Fruit fly (Drosophila melanogaster) Kc167 (cell line): Measurements from ENCODE around the gene pan.

ENCODE experiments used
- Myc ChIP-seq: fragments of >200 bp; optimal IDR thresholded peaks from 2 replicates; lab custom pipeline; 2017; ENCODE audit warnings: missing external identifiers
- Sin3A ChIP-seq: fragments of >200 bp; optimal IDR thresholded peaks from 2 replicates; lab custom pipeline; 2018; ENCODE audit warnings: missing external identifiers
- h ChIP-seq: fragments of >200 bp; optimal IDR thresholded peaks from 3 replicates; lab custom pipeline; 2018; ENCODE audit warnings: missing external identifiers
- insv ChIP-seq: fragments of >200 bp; optimal IDR thresholded peaks from 3 replicates; lab custom pipeline; 2018; ENCODE audit warnings: missing external identifiers
- psq ChIP-seq: fragments of >200 bp; optimal IDR thresholded peaks from 2 replicates; lab custom pipeline; 2017; ENCODE audit warnings: missing external identifiers
- ttk ChIP-seq: sonication (Bioruptor generic); optimal IDR thresholded peaks from 2 replicates; lab custom pipeline; 2017; ENCODE audit warnings: missing external identifiers

The pan gene

DNA sequence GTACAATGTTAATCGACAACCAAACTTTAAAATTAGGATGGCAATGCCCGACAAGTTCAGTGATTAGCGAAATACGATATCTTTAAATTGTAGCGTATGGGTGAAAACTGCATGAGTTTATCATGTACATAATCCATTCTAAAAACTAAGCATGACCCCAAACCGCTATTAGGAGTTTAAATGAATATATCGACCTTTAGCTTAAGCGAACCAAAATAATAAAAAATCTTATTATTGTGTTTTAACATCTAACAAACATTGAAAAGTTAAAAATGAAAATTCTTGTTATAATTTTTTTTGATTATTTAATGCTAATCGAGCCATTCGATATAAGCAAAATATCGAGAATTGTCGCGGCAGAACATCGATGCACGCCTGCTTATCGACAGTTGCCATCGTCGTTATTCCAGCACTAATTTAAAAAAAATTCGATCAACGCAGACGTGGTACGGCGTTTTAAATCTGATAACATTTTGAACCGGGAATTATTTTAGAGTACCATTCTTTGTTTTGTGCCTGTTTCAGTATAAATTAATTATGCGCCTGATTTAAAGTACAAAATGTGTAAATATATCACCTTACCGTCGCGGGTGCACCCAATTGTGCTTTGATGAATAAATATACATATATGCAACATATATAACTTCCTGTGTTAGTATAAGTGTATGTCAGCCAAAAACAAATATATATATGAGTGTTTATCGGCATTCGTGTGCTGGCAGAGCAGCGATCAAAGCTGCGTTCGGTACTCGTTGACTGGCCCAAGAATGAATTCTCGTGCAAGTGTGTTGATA is at the start of gene pan:
Gene pan, plus strand, starts transcription at position 378 of the 794 bp plus-strand sequence.
- TF ChIP-seq insv (lab: Kevin White, UChicago): no peak
- no peak for TF ChIP-seq Sin3A (lab: Kevin White, UChicago)
- TF ChIP-seq h (lab: Kevin White, UChicago): no peak
- TF ChIP-seq ttk (lab: Kevin White, UChicago): no peak
- no peak for TF ChIP-seq psq
- TF ChIP-seq Myc: no peak

DNA sequence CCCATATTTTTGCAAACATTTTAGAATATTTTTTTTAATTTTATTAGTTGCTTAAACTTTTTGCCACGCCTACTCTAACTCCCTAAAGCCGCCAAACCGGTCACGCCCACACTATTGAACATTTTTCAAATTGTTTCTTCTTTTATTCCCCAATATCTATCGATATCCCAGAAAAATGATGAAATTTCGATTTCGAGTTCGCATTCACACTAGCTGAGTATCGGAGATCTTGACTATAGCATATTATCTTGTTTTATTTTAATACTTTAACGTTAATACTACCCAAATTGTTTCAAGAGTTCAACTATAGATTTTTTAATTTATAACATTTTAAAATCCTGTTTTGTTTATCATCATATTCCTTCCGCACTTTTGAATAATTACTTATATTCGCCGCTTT is 26.8 kb upstream of the pan start:
- TF ChIP-seq h (lab: Kevin White, UChicago) (no peak), Sin3A (lab: Kevin White, UChicago) (no peak), Myc (no peak), insv (lab: Kevin White, UChicago) (no peak), psq (no peak), ttk (lab: Kevin White, UChicago) (no peak)

DNA sequence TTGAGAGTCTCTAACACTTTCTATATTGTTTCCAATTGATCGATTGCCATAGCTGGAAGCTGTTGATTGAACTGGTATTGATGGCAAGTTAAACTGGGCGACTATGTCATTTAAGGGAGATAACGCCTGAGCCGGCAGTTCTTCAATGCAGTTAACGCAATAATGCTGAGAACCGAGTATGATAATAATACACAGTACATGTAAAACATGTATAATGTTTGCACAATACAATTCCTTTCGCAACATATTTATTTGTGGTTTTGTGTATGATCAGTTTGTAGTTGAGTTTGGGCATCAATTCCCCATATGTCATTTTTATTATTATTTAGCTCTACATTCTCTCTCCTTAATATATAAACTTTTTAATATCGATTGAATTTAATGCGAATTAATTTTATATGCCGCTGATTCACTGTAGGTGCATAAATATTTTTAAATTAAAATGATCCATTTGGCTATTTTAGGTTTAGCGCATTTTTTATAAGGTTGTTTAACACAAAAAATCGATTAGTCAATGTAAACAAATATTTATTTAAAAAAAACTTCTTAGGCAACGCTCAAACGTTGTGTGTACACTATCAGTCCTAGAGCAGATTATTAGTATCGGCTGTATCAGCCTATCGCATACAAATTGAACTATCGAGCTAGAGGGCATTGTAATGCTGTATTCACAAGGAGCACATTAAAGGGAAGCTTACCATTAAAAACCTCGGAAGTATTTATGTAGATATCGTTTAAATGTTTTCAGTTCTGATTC is 25.8 kb upstream of the pan start, which contains the start of gene PlexB:
Gene PlexB, minus strand, starts transcription at position 600 of the 757 bp plus-strand sequence.
- TF ChIP-seq h (lab: Kevin White, UChicago): peak; percentile 68
- TF ChIP-seq ttk (lab: Kevin White, UChicago): no peak

dm6 chr4:43936-44260 is 25.2 kb upstream of the pan start:
- TF ChIP-seq Sin3A (lab: Kevin White, UChicago): no peak
- no peak for TF ChIP-seq insv (lab: Kevin White, UChicago)
- no peak for TF ChIP-seq Myc
- no peak for TF ChIP-seq ttk (lab: Kevin White, UChicago)
- TF ChIP-seq h (lab: Kevin White, UChicago): no peak
- TF ChIP-seq psq: no peak

dm6 chr4:44780-45179 is 24.3 kb upstream of the pan start:
- TF ChIP-seq insv (lab: Kevin White, UChicago) (no peak), h (lab: Kevin White, UChicago) (no peak), psq (no peak), Sin3A (lab: Kevin White, UChicago) (no peak), Myc (no peak), ttk (lab: Kevin White, UChicago) (no peak)

DNA sequence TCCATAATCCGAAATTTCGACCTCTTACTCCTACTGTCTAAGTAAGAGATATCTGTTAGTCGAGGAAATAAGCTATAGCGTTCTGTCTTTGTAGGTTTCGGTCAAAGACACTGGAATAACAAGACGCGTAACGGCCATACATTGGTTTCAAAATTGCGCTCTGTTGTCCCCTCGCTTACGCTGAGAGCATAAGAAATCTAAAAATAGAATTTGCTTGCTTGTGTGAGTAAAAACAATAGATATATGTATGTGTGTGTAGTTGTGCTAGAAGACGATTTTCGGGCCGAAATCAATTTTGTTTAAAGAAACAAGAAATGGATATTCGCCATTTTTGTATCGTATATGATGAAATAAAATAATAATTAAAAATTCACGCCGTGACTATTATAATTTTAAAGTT is 22.6 kb upstream of the pan start:
- no peak for TF ChIP-seq insv (lab: Kevin White, UChicago)
- TF ChIP-seq Myc: no peak
- TF ChIP-seq h (lab: Kevin White, UChicago): no peak
- no peak for TF ChIP-seq ttk (lab: Kevin White, UChicago)
- no peak for TF ChIP-seq psq
- TF ChIP-seq Sin3A (lab: Kevin White, UChicago): no peak

DNA sequence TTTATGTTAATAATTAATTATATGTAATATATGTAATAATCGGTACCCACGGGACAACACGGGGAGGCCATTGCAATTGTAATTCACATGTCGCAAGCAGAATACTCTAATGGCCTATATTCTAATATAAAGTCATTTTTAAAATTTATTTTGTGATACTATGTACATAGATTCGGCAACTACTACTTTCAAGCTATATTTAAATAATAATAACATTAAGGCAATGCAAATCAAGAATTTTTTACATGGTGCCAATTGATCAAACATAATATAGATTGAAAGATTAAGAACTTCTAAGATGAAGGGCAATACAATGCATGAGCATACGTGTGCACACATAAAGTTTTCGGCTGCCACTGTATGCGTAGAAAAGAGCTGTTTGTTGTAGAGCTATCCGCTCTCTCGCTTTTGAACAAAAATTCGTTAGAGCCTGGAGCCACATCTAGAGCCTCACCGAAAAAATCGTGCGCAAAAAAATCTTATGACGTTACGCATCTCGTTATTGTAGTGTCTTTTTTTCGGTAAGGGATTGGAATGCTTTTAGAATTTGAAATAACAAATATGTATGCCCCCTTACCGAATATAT is 22.1 kb upstream of the pan start:
- TF ChIP-seq Sin3A (lab: Kevin White, UChicago) (no peak), Myc (no peak), h (lab: Kevin White, UChicago) (no peak), psq (no peak), ttk (lab: Kevin White, UChicago) (no peak), insv (lab: Kevin White, UChicago) (no peak)

dm6 chr4:54633-55032 is 14.5 kb upstream of the pan start:
- TF ChIP-seq Sin3A (lab: Kevin White, UChicago) (no peak), psq (no peak), ttk (lab: Kevin White, UChicago) (no peak), h (lab: Kevin White, UChicago) (no peak), insv (lab: Kevin White, UChicago) (no peak), Myc (no peak)

DNA sequence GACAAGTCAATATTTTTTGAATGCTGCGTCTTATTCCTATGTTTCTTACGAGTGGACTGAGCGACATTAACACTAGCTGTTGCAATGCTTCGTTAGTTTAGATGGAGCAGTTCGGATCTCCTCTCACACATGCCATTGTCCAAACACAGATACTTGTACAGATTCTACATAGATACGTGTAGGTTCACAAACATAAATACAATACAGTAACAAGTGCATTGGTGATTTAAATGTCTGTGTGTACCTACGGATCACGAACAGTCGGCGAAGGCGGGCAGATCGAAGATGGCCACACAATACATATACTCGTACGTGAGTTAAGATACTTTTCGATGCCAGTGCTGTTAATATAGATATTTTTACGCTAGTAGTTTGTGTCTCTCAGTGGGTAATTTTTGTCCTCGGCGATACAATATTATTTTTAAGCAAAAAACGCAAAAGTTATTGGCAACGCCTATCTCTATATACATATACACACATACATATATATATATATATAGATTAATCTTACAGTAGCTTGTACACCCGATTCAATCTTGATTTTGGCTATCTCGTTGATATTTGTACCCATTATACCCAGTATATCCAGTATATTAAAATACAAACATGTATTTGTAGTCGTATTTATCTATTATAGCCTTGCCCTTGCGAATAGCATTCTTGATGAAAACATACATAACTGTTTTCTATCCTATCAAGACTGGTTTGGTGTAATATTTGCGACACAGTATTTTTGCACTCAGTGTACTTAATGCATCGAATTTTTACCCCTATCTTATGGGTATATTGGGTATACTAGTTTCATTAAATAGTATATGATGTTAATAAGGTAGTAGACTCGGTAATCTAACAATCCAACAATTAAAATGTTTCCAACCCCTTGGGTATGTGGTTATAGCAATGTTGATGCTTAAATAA is 12.6 kb upstream of the pan start, which contains the start of gene ci:
Gene ci, minus strand, starts transcription at position 800 of the 918 bp plus-strand sequence.
- TF ChIP-seq insv (lab: Kevin White, UChicago) (no peak), h (lab: Kevin White, UChicago) (no peak), Sin3A (lab: Kevin White, UChicago) (no peak), ttk (lab: Kevin White, UChicago) (no peak), Myc (no peak), psq (no peak)

dm6 chr4:58896-59525 is 10.1 kb upstream of the pan start:
- no peak for TF ChIP-seq h (lab: Kevin White, UChicago)
- no peak for TF ChIP-seq psq
- no peak for TF ChIP-seq insv (lab: Kevin White, UChicago)
- TF ChIP-seq ttk (lab: Kevin White, UChicago): no peak
- TF ChIP-seq Myc: no peak
- TF ChIP-seq Sin3A (lab: Kevin White, UChicago): no peak
